Worm (Caenorhabditis elegans) whole organism, late embryonic: ENCODE data around the gene F52C12.2.

Experiments
- C08G9.2 ChIP-seq: sonication (generic microtip); optimal IDR thresholded peaks from 2 replicates; lab custom pipeline; 2016; ENCODE audit warnings: mild to moderate bottlenecking, missing genetic modification characterization, moderate library complexity, missing compliant biosample characterization
- C38D4.7 ChIP-seq: fragments of 200-800 bp; sonication (Bioruptor generic); optimal IDR thresholded peaks from 2 replicates; lab custom pipeline; 2018; ENCODE audit warnings: mild to moderate bottlenecking, missing genetic modification characterization, moderate library complexity, missing compliant biosample characterization
- K02D7.2 ChIP-seq: sonication (generic microtip); optimal IDR thresholded peaks from 2 replicates; lab custom pipeline; 2017; ENCODE audit warnings: mild to moderate bottlenecking, missing genetic modification characterization, missing compliant biosample characterization
- K09A11.1 ChIP-seq: sonication (generic microtip); optimal IDR thresholded peaks from 2 replicates; lab custom pipeline; 2017; ENCODE audit warnings: antibody characterized with exemption, mild to moderate bottlenecking, missing genetic modification characterization, missing compliant biosample characterization; ENCODE audit not compliant: insufficient read depth
- T23F11.4 ChIP-seq: fragments of 200-800 bp; sonication (Bioruptor generic); optimal IDR thresholded peaks from 2 replicates; lab custom pipeline; 2018; ENCODE audit warnings: mild to moderate bottlenecking, missing genetic modification characterization, missing compliant biosample characterization
- Y22D7AL.16 ChIP-seq: sonication (generic microtip); optimal IDR thresholded peaks from 2 replicates; lab custom pipeline; 2016; ENCODE audit warnings: missing genetic modification characterization, missing compliant biosample characterization
- ceh-14 ChIP-seq: sonication (generic microtip); optimal IDR thresholded peaks from 2 replicates; lab custom pipeline; 2016; ENCODE audit warnings: missing genotype, missing genetic modification characterization, missing compliant biosample characterization
- ceh-18 ChIP-seq: sonication (generic microtip); optimal IDR thresholded peaks from 2 replicates; lab custom pipeline; 2016; ENCODE audit warnings: missing genetic modification characterization, missing compliant biosample characterization
- ceh-19 ChIP-seq: fragments of 200-800 bp; sonication (Bioruptor generic); optimal IDR thresholded peaks from 2 replicates; lab custom pipeline; 2018; ENCODE audit warnings: mild to moderate bottlenecking, missing genetic modification characterization, missing compliant biosample characterization
- ceh-2 ChIP-seq: sonication (generic microtip); optimal IDR thresholded peaks from 2 replicates; lab custom pipeline; 2016; ENCODE audit warnings: missing genotype, missing genetic modification characterization, missing compliant biosample characterization
- ceh-24 ChIP-seq: sonication (generic microtip); optimal IDR thresholded peaks from 2 replicates; lab custom pipeline; 2016; ENCODE audit warnings: mild to moderate bottlenecking, missing genetic modification characterization, missing compliant biosample characterization
- ceh-30 ChIP-seq: fragments of 150-350 bp; optimal IDR thresholded peaks from 2 replicates; lab custom pipeline; 2014; ENCODE audit warnings: missing biosample characterization, missing genetic modification characterization
- ceh-34 ChIP-seq: sonication (generic microtip); optimal IDR thresholded peaks from 2 replicates; lab custom pipeline; 2016; ENCODE audit warnings: mild to moderate bottlenecking, missing genetic modification characterization, missing compliant biosample characterization
- ceh-45 ChIP-seq: fragments of 200-800 bp; sonication (Bioruptor generic); IDR thresholded peaks from 2 replicates; pipeline ENCODE4 v1.3.6; 2022; ENCODE audit warnings: missing genetic modification reagents, missing genetic modification characterization, missing compliant biosample characterization
- ceh-48 ChIP-seq: sonication (generic microtip); optimal IDR thresholded peaks from 2 replicates; lab custom pipeline; 2016; ENCODE audit warnings: missing genetic modification characterization, inconsistent platforms, missing compliant biosample characterization
- ceh-6 ChIP-seq: fragments of 200-800 bp; sonication (Bioruptor generic); optimal IDR thresholded peaks from 2 replicates; lab custom pipeline; 2018; ENCODE audit warnings: mild to moderate bottlenecking, missing genetic modification characterization, missing compliant biosample characterization
- ceh-9 ChIP-seq: sonication (generic microtip); optimal IDR thresholded peaks from 2 replicates; lab custom pipeline; 2016; ENCODE audit warnings: mild to moderate bottlenecking, missing genetic modification characterization, inconsistent platforms, missing compliant biosample characterization
- dve-1 ChIP-seq: sonication (generic microtip); optimal IDR thresholded peaks from 2 replicates; lab custom pipeline; 2017; ENCODE audit warnings: antibody characterized with exemption, mild to moderate bottlenecking, missing genetic modification characterization, missing compliant biosample characterization
- elt-2 ChIP-seq: sonication (generic microtip); optimal IDR thresholded peaks from 2 replicates; lab custom pipeline; 2016; ENCODE audit warnings: missing genetic modification reagents, missing genetic modification characterization, missing compliant biosample characterization
- elt-4 ChIP-seq: sonication (generic microtip); optimal IDR thresholded peaks from 2 replicates; lab custom pipeline; 2016; ENCODE audit warnings: missing genetic modification characterization, missing compliant biosample characterization
- ets-4 ChIP-seq: sonication (generic microtip); optimal IDR thresholded peaks from 2 replicates; lab custom pipeline; 2016; ENCODE audit warnings: missing genetic modification characterization, missing compliant biosample characterization
- eyg-1 ChIP-seq: sonication (generic microtip); optimal IDR thresholded peaks from 2 replicates; lab custom pipeline; 2016; ENCODE audit warnings: missing genotype, missing genetic modification characterization, missing compliant biosample characterization
- fkh-6 ChIP-seq: sonication (generic microtip); optimal IDR thresholded peaks from 2 replicates; lab custom pipeline; 2016; ENCODE audit warnings: missing genetic modification characterization, missing compliant biosample characterization
- gmeb-2 ChIP-seq: sonication (generic microtip); optimal IDR thresholded peaks from 2 replicates; lab custom pipeline; 2016; ENCODE audit warnings: missing genetic modification characterization, inconsistent platforms, missing compliant biosample characterization
- hlh-13 ChIP-seq: fragments of 200-800 bp; sonication (Bioruptor generic); optimal IDR thresholded peaks from 2 replicates; lab custom pipeline; 2018; ENCODE audit warnings: mild to moderate bottlenecking, missing genetic modification characterization, missing compliant biosample characterization
- hlh-15 ChIP-seq: sonication (generic microtip); optimal IDR thresholded peaks from 2 replicates; lab custom pipeline; 2016; ENCODE audit warnings: missing genetic modification characterization, missing compliant biosample characterization
- hlh-30 ChIP-seq: sonication (generic microtip); optimal IDR thresholded peaks from 2 replicates; lab custom pipeline; 2017; ENCODE audit warnings: antibody characterized with exemption, missing genetic modification characterization, missing compliant biosample characterization; ENCODE audit not compliant: insufficient read depth
- lim-6 ChIP-seq: sonication (generic microtip); optimal IDR thresholded peaks from 2 replicates; lab custom pipeline; 2016; ENCODE audit warnings: missing genetic modification characterization, missing compliant biosample characterization
- mec-3 ChIP-seq: sonication (generic microtip); optimal IDR thresholded peaks from 2 replicates; lab custom pipeline; 2016; ENCODE audit warnings: borderline replicate concordance, missing genetic modification characterization, missing compliant biosample characterization
- nfya-1 ChIP-seq: sonication (generic microtip); optimal IDR thresholded peaks from 2 replicates; lab custom pipeline; 2017; ENCODE audit warnings: missing genetic modification characterization, mild to moderate bottlenecking, missing compliant biosample characterization, antibody characterized with exemption, moderate library complexity
- nhr-232 ChIP-seq: sonication (generic microtip); optimal IDR thresholded peaks from 2 replicates; lab custom pipeline; 2016; ENCODE audit warnings: missing genetic modification characterization, missing compliant biosample characterization
- npax-4 ChIP-seq: sonication (generic microtip); optimal IDR thresholded peaks from 2 replicates; lab custom pipeline; 2016; ENCODE audit warnings: missing genetic modification characterization, missing compliant biosample characterization
- pha-2 ChIP-seq: sonication (generic microtip); optimal IDR thresholded peaks from 2 replicates; lab custom pipeline; 2017; ENCODE audit warnings: mild to moderate bottlenecking, missing genetic modification characterization, missing compliant biosample characterization
- pha-4 ChIP-seq: fragments of 150-350 bp; optimal IDR thresholded peaks from 2 replicates; lab custom pipeline; 2018; ENCODE audit warnings: missing biosample characterization, missing genetic modification reagents, missing genetic modification characterization
- ref-2 ChIP-seq: sonication (generic microtip); optimal IDR thresholded peaks from 2 replicates; lab custom pipeline; 2016; ENCODE audit warnings: missing genetic modification characterization, missing compliant biosample characterization
- rnt-1 ChIP-seq: sonication (generic microtip); optimal IDR thresholded peaks from 2 replicates; lab custom pipeline; 2016; ENCODE audit warnings: missing genetic modification characterization, missing compliant biosample characterization
- sox-4 ChIP-seq: sonication (generic microtip); optimal IDR thresholded peaks from 2 replicates; lab custom pipeline; 2017; ENCODE audit warnings: mild to moderate bottlenecking, missing genetic modification characterization, inconsistent platforms, missing compliant biosample characterization
- syd-9 ChIP-seq: sonication (generic microtip); optimal IDR thresholded peaks from 2 replicates; lab custom pipeline; 2016; ENCODE audit warnings: mild to moderate bottlenecking, missing genetic modification characterization, moderate library complexity, missing compliant biosample characterization
- tbx-2 ChIP-seq: sonication (generic microtip); optimal IDR thresholded peaks from 2 replicates; lab custom pipeline; 2016; ENCODE audit warnings: missing genetic modification characterization, missing compliant biosample characterization
- ttx-3 ChIP-seq: sonication (generic microtip); optimal IDR thresholded peaks from 2 replicates; lab custom pipeline; 2016; ENCODE audit warnings: missing genetic modification reagents, missing genetic modification characterization, missing compliant biosample characterization
- unc-42 ChIP-seq: sonication (generic microtip); optimal IDR thresholded peaks from 2 replicates; lab custom pipeline; 2016; ENCODE audit warnings: missing genotype, missing genetic modification characterization, missing compliant biosample characterization
- unc-86 ChIP-seq: sonication (generic microtip); optimal IDR thresholded peaks from 2 replicates; lab custom pipeline; 2016; ENCODE audit warnings: missing genetic modification characterization, missing compliant biosample characterization

The F52C12.2 gene

ce11 chrIV:1953132-1953629 is at the start of gene F52C12.2:
F52C12.2 (plus strand) TSS chrIV:1953579.
- TF ChIP-seq elt-2 (peak; percentile 45), ref-2 (no peak), lim-6 (no peak), elt-4 (tag; lab: Kevin White, UChicago) (no peak), hlh-15 (tag; lab: Kevin White, UChicago) (no peak), npax-4 (no peak), Y22D7AL.16 (no peak), fkh-6 (tag; lab: Kevin White, UChicago) (no peak), ceh-18 (tag; lab: Kevin White, UChicago) (no peak), gmeb-2 (tag; lab: Kevin White, UChicago) (no peak), unc-42 (peak; percentile 63), ceh-48 (tag; lab: Kevin White, UChicago) (peak; percentile 5), hlh-30 (tag; lab: Kevin White, UChicago) (no peak), unc-86 (tag; lab: Kevin White, UChicago) (peak; percentile 19), ceh-30 (no peak)
- TF ChIP-seq, all 69 proteins: peak for 4

ce11 chrIV:1904072-1904671 is 49.2 kb upstream of the F52C12.2 start:
- TF ChIP-seq ceh-48 (tag; lab: Kevin White, UChicago) (peak; percentile 12), mec-3 (tag; lab: Kevin White, UChicago) (no peak), ceh-24 (tag; lab: Kevin White, UChicago) (no peak), ceh-34 (tag; lab: Kevin White, UChicago) (no peak), ceh-45 (GFP tag; lab: Robert Waterston, UW) (no peak), nfya-1 (tag; lab: Kevin White, UChicago) (peak; percentile 92), tbx-2 (tag; lab: Kevin White, UChicago) (no peak), ceh-30 (no peak), syd-9 (tag; lab: Kevin White, UChicago) (no peak), ceh-2 (no peak), pha-2 (tag; lab: Kevin White, UChicago) (no peak), elt-2 (peak; percentile 42)
- TF ChIP-seq, all 69 proteins: peak for 3

ce11 chrIV:1905250-1905649 is 48.1 kb upstream of the F52C12.2 start:
- TF ChIP-seq ceh-34 (tag; lab: Kevin White, UChicago) (peak; percentile 76), fkh-6 (tag; lab: Kevin White, UChicago) (no peak), unc-42 (peak; percentile 14), nhr-232 (tag; lab: Kevin White, UChicago) (no peak), hlh-13 (no peak), K02D7.2 (no peak), ceh-19 (GFP tag; lab: Kevin White, UChicago) (peak; percentile 42), pha-2 (tag; lab: Kevin White, UChicago) (peak; percentile 15)

ce11 chrIV:1906697-1907096 is 46.7 kb upstream of the F52C12.2 start:
- TF ChIP-seq ceh-14 (tag; lab: Kevin White, UChicago) (peak; percentile 49), ets-4 (tag; lab: Kevin White, UChicago) (no peak), unc-42 (peak; percentile 35), npax-4 (no peak), nfya-1 (tag; lab: Kevin White, UChicago) (peak; percentile 63), hlh-15 (tag; lab: Kevin White, UChicago) (no peak), tbx-2 (tag; lab: Kevin White, UChicago) (peak; percentile 7)

- no peak for TF ChIP-seq ttx-3 (tag; lab: Kevin White, UChicago)
- no peak for TF ChIP-seq ceh-14 (tag; lab: Kevin White, UChicago)
- no peak for TF ChIP-seq nfya-1 (tag; lab: Kevin White, UChicago)
- peak; percentile 34 for TF ChIP-seq tbx-2 (tag; lab: Kevin White, UChicago)
- no peak for TF ChIP-seq eyg-1
- TF ChIP-seq hlh-13, result no peak
- TF ChIP-seq ceh-6 (GFP tag; lab: Kevin White, UChicago), result peak; percentile 28
- no peak for TF ChIP-seq K02D7.2
- TF ChIP-seq ceh-30, result no peak
- no peak for TF ChIP-seq C38D4.7
- no peak for TF ChIP-seq pha-4 (tag; lab: Kevin White, UChicago)
- TF ChIP-seq dve-1 (tag; lab: Kevin White, UChicago), result no peak
- no peak for TF ChIP-seq sox-4 (tag; lab: Kevin White, UChicago)
- no peak for TF ChIP-seq ceh-9
- no peak for TF ChIP-seq rnt-1 (tag; lab: Kevin White, UChicago)
- TF ChIP-seq elt-4 (tag; lab: Kevin White, UChicago), result no peak
- TF ChIP-seq K09A11.1, result no peak
- TF ChIP-seq C08G9.2 (tag; lab: Kevin White, UChicago), result no peak
- peak; percentile 23 for TF ChIP-seq T23F11.4 (GFP tag; lab: Kevin White, UChicago)
- peak; percentile 10 for TF ChIP-seq unc-86 (tag; lab: Kevin White, UChicago)
- no peak for TF ChIP-seq ets-4 (tag; lab: Kevin White, UChicago)
Observed at ce11 chrIV:1908467-1908866, 44.9 kb upstream of the F52C12.2 start.
